Fruit fly (Drosophila melanogaster) whole organism, embryonic: ENCODE data around the gene Lztr1.

Source experiments
- CG13296 ChIP-seq: fragments of 200-800 bp; sonication (Bioruptor generic); optimal IDR thresholded peaks from 3 replicates; lab custom pipeline; 2018; ENCODE audit warnings: missing biosample characterization, mild to moderate bottlenecking, missing genetic modification characterization
- CG6813 ChIP-seq: fragments of 200-800 bp; sonication (Bioruptor generic); optimal IDR thresholded peaks from 2 replicates; lab custom pipeline; 2017; ENCODE audit warnings: missing biosample characterization, missing genetic modification characterization, mild to moderate bottlenecking, moderate library complexity, missing genetic modification reagents
- CG9876 ChIP-seq: fragments of 200-800 bp; sonication (Bioruptor generic); optimal IDR thresholded peaks from 2 replicates; lab custom pipeline; 2016; ENCODE audit warnings: missing biosample characterization, missing genetic modification characterization
- CTCF ChIP-seq: fragments of 200-800 bp; sonication (Bioruptor generic); optimal IDR thresholded peaks from 2 replicates; lab custom pipeline; 2017; ENCODE audit warnings: missing biosample characterization, mild to moderate bottlenecking, missing genetic modification characterization, moderate library complexity
- ci ChIP-seq: fragments of 200-800 bp; sonication (Bioruptor generic); IDR thresholded peaks from 3 replicates; pipeline ENCODE4 v1.3.6; 2022; ENCODE audit warnings: missing biosample characterization, missing genetic modification characterization
- inv ChIP-seq: fragments of 200-800 bp; sonication (Bioruptor generic); IDR thresholded peaks from 2 replicates; pipeline ENCODE4 v1.3.6; 2022; ENCODE audit warnings: missing biosample characterization, missing genetic modification characterization; ENCODE audit not compliant: partially characterized antibody
- nom ChIP-seq: fragments of 200-800 bp; sonication (Bioruptor generic); optimal IDR thresholded peaks from 2 replicates; lab custom pipeline; 2017; ENCODE audit warnings: missing biosample characterization, missing genetic modification characterization, mild to moderate bottlenecking, moderate library complexity, missing genetic modification reagents
- psq ChIP-seq: fragments of 200-800 bp; sonication (Bioruptor generic); optimal IDR thresholded peaks from 2 replicates; lab custom pipeline; 2017; ENCODE audit warnings: missing biosample characterization, missing genetic modification characterization

DNA sequence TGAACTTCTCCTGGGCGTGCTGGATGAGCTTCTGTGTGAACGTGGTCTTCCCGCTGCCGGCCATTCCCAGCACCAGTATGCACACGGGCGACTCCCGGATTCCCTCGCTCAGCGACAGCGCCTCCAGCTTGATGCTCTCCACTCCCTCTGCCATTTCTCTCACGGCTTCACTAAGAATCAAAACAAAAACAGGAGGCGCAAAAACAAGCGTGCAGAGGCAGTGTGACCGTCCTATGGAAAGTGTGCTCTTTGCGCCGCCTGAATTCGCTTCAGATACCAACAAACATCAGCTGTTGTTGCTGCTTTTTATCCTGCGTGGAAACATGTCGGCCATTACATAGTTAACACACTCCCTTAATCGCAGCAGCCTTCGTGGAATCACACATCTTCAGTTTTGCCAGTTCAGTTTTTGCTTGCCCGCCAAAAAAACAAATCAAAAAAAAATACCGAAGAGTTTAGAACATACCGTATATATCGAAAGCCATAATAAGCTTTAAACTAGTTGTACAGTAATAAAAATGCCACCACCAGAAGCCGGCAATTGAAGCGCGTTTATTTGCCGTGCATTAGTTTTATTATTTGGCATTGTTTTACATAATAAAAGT, 13.3 kb upstream of the Lztr1 start, which contains the start of the genes CG3704 and mus81:
- no peak for TF ChIP-seq psq (GFP tag; lab: Kevin White, UChicago)
- no peak for TF ChIP-seq nom (GFP tag; lab: Kevin White, UChicago)
- no peak for TF ChIP-seq CG13296 (GFP tag; lab: Kevin White, UChicago)
- TF ChIP-seq ci (GFP tag; lab: Robert Waterston, UW), result no peak
- TF ChIP-seq CG6813, result no peak
- TF ChIP-seq CTCF (GFP tag; lab: Kevin White, UChicago), result peak; percentile 26
- TF ChIP-seq CG9876, result no peak
- peak; percentile 35; the same call in 1 of the 2 replicates for TF ChIP-seq inv (GFP tag; lab: Robert Waterston, UW)
